Worm (Caenorhabditis elegans) whole organism, young adult: Measurements from ENCODE around the gene F10G2.2.

Source experiments
- atf-7 ChIP-seq: sonication (generic microtip); optimal IDR thresholded peaks from 2 replicates; lab custom pipeline; 2017; ENCODE audit warnings: mild to moderate bottlenecking, missing genetic modification characterization, missing compliant biosample characterization
- ets-4 ChIP-seq: fragments of 200-800 bp; sonication (Bioruptor generic); optimal IDR thresholded peaks from 2 replicates; lab custom pipeline; 2018; ENCODE audit warnings: mild to moderate bottlenecking, missing genetic modification characterization, missing compliant biosample characterization
- madf-3 ChIP-seq: fragments of 200-800 bp; sonication (Bioruptor generic); IDR thresholded peaks from 2 replicates; pipeline ENCODE4 v1.3.6; 2022; ENCODE audit warnings: missing genetic modification reagents, missing genetic modification characterization, missing compliant biosample characterization

- TF ChIP-seq madf-3 (GFP tag; lab: Robert Waterston, UW) (no peak), ets-4 (GFP tag; lab: Kevin White, UChicago) (no peak), atf-7 (tag; lab: Kevin White, UChicago) (no peak)
These were observed 12.6 kb downstream of the F10G2.2 start, which contains the start of gene srh-244 for ce11 chrV:7343522-7343921.
